Fruit fly (Drosophila melanogaster) whole organism, adult: ENCODE measurements around the gene CG34162.

Experiments used
- CG12768 ChIP-seq: fragments of 200-800 bp; sonication (Bioruptor generic); optimal IDR thresholded peaks from 2 replicates; lab custom pipeline; 2017; ENCODE audit warnings: missing biosample characterization, missing genetic modification characterization, mild to moderate bottlenecking, moderate library complexity, missing genetic modification reagents
- CG1620 ChIP-seq: fragments of 200-800 bp; sonication (Bioruptor generic); optimal IDR thresholded peaks from 2 replicates; lab custom pipeline; 2016; ENCODE audit warnings: missing biosample characterization, missing genetic modification characterization
- CG5204 ChIP-seq: fragments of 200-800 bp; sonication (Bioruptor generic); optimal IDR thresholded peaks from 2 replicates; lab custom pipeline; 2016; ENCODE audit warnings: missing biosample characterization, missing genetic modification characterization
- Clk ChIP-seq: fragments of 200-800 bp; sonication (Bioruptor generic); optimal IDR thresholded peaks from 2 replicates; lab custom pipeline; 2017; ENCODE audit warnings: missing biosample characterization, missing genetic modification characterization
- Crg-1 ChIP-seq: fragments of 200-800 bp; sonication (Bioruptor generic); optimal IDR thresholded peaks from 2 replicates; lab custom pipeline; 2016; ENCODE audit warnings: missing biosample characterization, missing genetic modification characterization
- bab1 ChIP-seq: fragments of 200-800 bp; sonication (Bioruptor generic); optimal IDR thresholded peaks from 3 replicates; lab custom pipeline; 2019; ENCODE audit warnings: missing biosample characterization, mild to moderate bottlenecking, missing genetic modification characterization, moderate library complexity
- tj ChIP-seq: fragments of 200-800 bp; sonication (Bioruptor generic); optimal IDR thresholded peaks from 3 replicates; lab custom pipeline; 2017; ENCODE audit warnings: missing biosample characterization, mild to moderate bottlenecking, missing genetic modification characterization, moderate library complexity
- toe ChIP-seq: fragments of 200-800 bp; sonication (Bioruptor generic); optimal IDR thresholded peaks from 2 replicates; lab custom pipeline; 2016; ENCODE audit warnings: missing biosample characterization, missing genetic modification characterization

dm6 chr2L:11493933-11494332 is 37.7 kb upstream of the CG34162 start:
- no peak for TF ChIP-seq CG1620 (GFP tag; lab: Kevin White, UChicago)
- no peak for TF ChIP-seq CG12768 (GFP tag; lab: Kevin White, UChicago)
- no peak for TF ChIP-seq Clk (GFP tag; lab: Kevin White, UChicago)
- no peak for TF ChIP-seq Crg-1 (GFP tag; lab: Kevin White, UChicago)
- TF ChIP-seq tj, result no peak
- no peak for TF ChIP-seq CG5204 (GFP tag; lab: Kevin White, UChicago)
- TF ChIP-seq bab1, result no peak
- TF ChIP-seq toe, result no peak
